Worm (Caenorhabditis elegans): ENCODE results near the gene fbxb-78.
"Not testable (repeated sequence)": the region's sequence is repeated elsewhere in the genome, so short reads cannot be mapped to it uniquely, and the experiment has no call there.

- TF ChIP-seq C34F6.9, ztf-11, nhr-237, skn-1, F13H6.1, ceh-82, unc-39, snpc-4, fos-1 (tag; optimal IDR thresholded peaks at IDR 0.05): not testable (repeated sequence)
Measured at ce11 chrIV:4715785-4716184, 21.6 kb upstream of the fbxb-78 start, which contains the start of gene miro-1.
